Worm (Caenorhabditis elegans) whole organism, L2 larva: Measurements from ENCODE around the gene scl-7.

ENCODE experiments used
- ama-1 ChIP-seq: fragments of 150-350 bp; optimal IDR thresholded peaks from 2 replicates; lab custom pipeline; 2018; ENCODE audit warnings: inconsistent platforms
- ceh-82 ChIP-seq: fragments of 150-350 bp; optimal IDR thresholded peaks from 2 replicates; lab custom pipeline; 2014; ENCODE audit warnings: missing biosample characterization, missing genetic modification characterization
- elt-3 ChIP-seq: sonication (generic microtip); optimal IDR thresholded peaks from 2 replicates; lab custom pipeline; 2017; ENCODE audit warnings: missing biosample characterization, missing genetic modification characterization
- lin-13 ChIP-seq: fragments of 150-350 bp; optimal IDR thresholded peaks from 2 replicates; lab custom pipeline; 2014; ENCODE audit warnings: missing biosample characterization, missing genetic modification reagents, missing genetic modification characterization
- lin-39 ChIP-seq: fragments of 150-350 bp; optimal IDR thresholded peaks from 2 replicates; lab custom pipeline; 2014; ENCODE audit warnings: missing biosample characterization, missing genetic modification reagents, missing genetic modification characterization
- nhr-12 ChIP-seq: fragments of 150-350 bp; optimal IDR thresholded peaks from 2 replicates; lab custom pipeline; 2014; ENCODE audit warnings: missing biosample characterization, missing genetic modification characterization
- nhr-237 ChIP-seq: fragments of 150-350 bp; optimal IDR thresholded peaks from 2 replicates; lab custom pipeline; 2014; ENCODE audit warnings: missing biosample characterization, missing genetic modification characterization
- nhr-25 ChIP-seq: fragments of 150-350 bp; sonication (generic microtip); optimal IDR thresholded peaks from 3 replicates; lab custom pipeline; 2014; ENCODE audit warnings: missing biosample characterization, missing genetic modification characterization
- unc-62 ChIP-seq: fragments of 150-350 bp; optimal IDR thresholded peaks from 2 replicates; lab custom pipeline; 2014; ENCODE audit warnings: missing biosample characterization, missing genetic modification reagents, missing genetic modification characterization
- zag-1 ChIP-seq: fragments of 150-350 bp; optimal IDR thresholded peaks from 2 replicates; lab custom pipeline; 2014; ENCODE audit warnings: missing biosample characterization, missing genetic modification characterization

ce11 chrIV:13078342-13078741, 8.1 kb downstream of the scl-7 start:
- TF ChIP-seq unc-62 (GFP tag; lab: Kevin White, UChicago): no peak
- no peak for TF ChIP-seq ceh-82 (tag; lab: Kevin White, UChicago)
- no peak for TF ChIP-seq ama-1
- no peak for TF ChIP-seq nhr-237 (tag; lab: Kevin White, UChicago)
- no peak for TF ChIP-seq nhr-25 (tag; lab: Kevin White, UChicago)
- TF ChIP-seq zag-1 (tag; lab: Kevin White, UChicago): no peak
- no peak for TF ChIP-seq nhr-12 (tag; lab: Kevin White, UChicago)
- no peak for TF ChIP-seq elt-3
- no peak for TF ChIP-seq lin-39 (tag; lab: Kevin White, UChicago)
- TF ChIP-seq lin-13 (GFP tag; lab: Kevin White, UChicago): no peak
